Fruit fly (Drosophila melanogaster) whole organism, embryonic: ENCODE data around the gene CG43755.

Experiments
- Antp ChIP-seq: fragments of 200-800 bp; sonication (Bioruptor generic); optimal IDR thresholded peaks from 3 replicates; lab custom pipeline; 2016; ENCODE audit warnings: missing biosample characterization, missing genetic modification characterization
- BEAF-32 ChIP-seq: fragments of 200-800 bp; sonication (Bioruptor generic); optimal IDR thresholded peaks from 3 replicates; lab custom pipeline; 2017; ENCODE audit warnings: missing biosample characterization, missing genetic modification characterization, mild to moderate bottlenecking, moderate library complexity, missing genetic modification reagents
- Blimp-1 ChIP-seq: fragments of 200-800 bp; sonication (Bioruptor generic); optimal IDR thresholded peaks from 3 replicates; lab custom pipeline; 2018; ENCODE audit warnings: missing biosample characterization, missing genetic modification characterization, mild to moderate bottlenecking, moderate library complexity, missing genetic modification reagents
- CG1024 ChIP-seq: fragments of 200-800 bp; sonication (Bioruptor generic); IDR thresholded peaks from 2 replicates; pipeline ENCODE4 v1.3.6; 2022; ENCODE audit warnings: missing biosample characterization, missing genetic modification characterization
- CG11398 ChIP-seq: fragments of 200-800 bp; sonication (Bioruptor generic); optimal IDR thresholded peaks from 2 replicates; lab custom pipeline; 2016; ENCODE audit warnings: missing biosample characterization, missing genetic modification characterization
- CG12659 ChIP-seq: fragments of 200-800 bp; sonication (Bioruptor generic); optimal IDR thresholded peaks from 3 replicates; lab custom pipeline; 2017; ENCODE audit warnings: mild to moderate bottlenecking, missing biosample characterization, missing genetic modification reagents, missing genetic modification characterization
- CG16863 ChIP-seq: fragments of 200-800 bp; sonication (Bioruptor generic); optimal IDR thresholded peaks from 3 replicates; lab custom pipeline; 2016; ENCODE audit warnings: missing biosample characterization, missing genetic modification characterization
- CG30431 ChIP-seq: fragments of 200-800 bp; sonication (Bioruptor generic); optimal IDR thresholded peaks from 2 replicates; lab custom pipeline; 2017; ENCODE audit warnings: missing biosample characterization, missing genetic modification characterization
- CG31441 ChIP-seq: fragments of 200-800 bp; sonication (Bioruptor generic); IDR thresholded peaks from 2 replicates; pipeline ENCODE4 v1.3.6; 2022; ENCODE audit warnings: missing biosample characterization, missing genetic modification characterization
- CG3726 ChIP-seq: fragments of 200-800 bp; sonication (Bioruptor generic); IDR thresholded peaks from 3 replicates; pipeline ENCODE4, ENCODE4 v1.3.6; 2022; ENCODE audit warnings: missing biosample characterization, missing genetic modification characterization
- CG6689 ChIP-seq: fragments of 200-800 bp; sonication (Bioruptor generic); IDR thresholded peaks from 2 replicates; pipeline ENCODE4 v1.3.6; 2022; ENCODE audit warnings: missing biosample characterization, missing genetic modification characterization
- CG6813 ChIP-seq: fragments of 200-800 bp; sonication (Bioruptor generic); optimal IDR thresholded peaks from 2 replicates; lab custom pipeline; 2017; ENCODE audit warnings: missing biosample characterization, missing genetic modification characterization, mild to moderate bottlenecking, moderate library complexity, missing genetic modification reagents
- CG7987 ChIP-seq: fragments of 200-800 bp; sonication (Bioruptor generic); optimal IDR thresholded peaks from 2 replicates; lab custom pipeline; 2018; ENCODE audit warnings: missing biosample characterization, mild to moderate bottlenecking, missing genetic modification characterization, moderate library complexity
- CG8388 ChIP-seq: fragments of 200-800 bp; sonication (Bioruptor generic); optimal IDR thresholded peaks from 2 replicates; lab custom pipeline; 2019; ENCODE audit warnings: missing biosample characterization, mild to moderate bottlenecking, missing genetic modification characterization, moderate library complexity
- Elba2 ChIP-seq: fragments of 200-800 bp; sonication (Bioruptor generic); optimal IDR thresholded peaks from 3 replicates; lab custom pipeline; 2016; ENCODE audit warnings: missing biosample characterization, missing genetic modification characterization
- Ets65A ChIP-seq: fragments of 200-800 bp; sonication (Bioruptor generic); peaks from one replicate; lab custom pipeline; 2016; ENCODE audit warnings: missing biosample characterization, missing genetic modification characterization
- Gug ChIP-seq: fragments of 200-800 bp; sonication (Bioruptor generic); IDR thresholded peaks from 4 replicates; pipeline ENCODE4 v1.3.6; 2022; ENCODE audit warnings: missing biosample characterization, missing genetic modification characterization
- HmgZ ChIP-seq: fragments of 200-800 bp; sonication (Bioruptor generic); optimal IDR thresholded peaks from 2 replicates; lab custom pipeline; 2018; ENCODE audit warnings: missing biosample characterization, mild to moderate bottlenecking, missing genetic modification characterization
- Hr39 ChIP-seq: fragments of >200 bp; optimal IDR thresholded peaks from 2 replicates; lab custom pipeline; 2017
- Hsf ChIP-seq: fragments of 200-800 bp; sonication (Bioruptor generic); optimal IDR thresholded peaks from 3 replicates; lab custom pipeline; 2016; ENCODE audit warnings: missing biosample characterization, missing genetic modification characterization
- Meics ChIP-seq: fragments of 200-800 bp; sonication (Bioruptor generic); optimal IDR thresholded peaks from 2 replicates; lab custom pipeline; 2017; ENCODE audit warnings: missing biosample characterization, mild to moderate bottlenecking, missing genetic modification characterization
- Mrtf ChIP-seq: fragments of 200-800 bp; sonication (Bioruptor generic); IDR thresholded peaks from 3 replicates; pipeline ENCODE4 v1.3.6; 2022; ENCODE audit warnings: missing biosample characterization, missing genetic modification characterization
- NFAT ChIP-seq: fragments of 200-800 bp; sonication (Bioruptor generic); IDR thresholded peaks from 2 replicates; pipeline ENCODE4 v1.3.6; 2022; ENCODE audit warnings: missing biosample characterization, missing genetic modification characterization
- Neu2 ChIP-seq: fragments of 200-800 bp; sonication (Bioruptor generic); optimal IDR thresholded peaks from 3 replicates; lab custom pipeline; 2016; ENCODE audit warnings: missing biosample characterization, missing genetic modification characterization, borderline replicate concordance
- Oli ChIP-seq: fragments of 200-800 bp; sonication (Bioruptor generic); optimal IDR thresholded peaks from 2 replicates; lab custom pipeline; 2018; ENCODE audit warnings: missing biosample characterization, mild to moderate bottlenecking, missing genetic modification characterization, moderate library complexity
- Stat92E ChIP-seq, 3 experiments: fragments of >200 bp in 2 of 3; fragments of 200-800 bp in 1 of 3; sonication (Bioruptor generic) in 1 of 3; optimal IDR thresholded peaks; 2 replicates each; lab custom pipeline; 2017 to 2019; ENCODE audit warnings: missing biosample characterization in 3 of 3, missing genetic modification characterization in 3 of 3, mild to moderate bottlenecking in 1 of 3, moderate library complexity in 1 of 3
- Tbp ChIP-seq: fragments of >200 bp; optimal IDR thresholded peaks from 2 replicates; lab custom pipeline; 2018; ENCODE audit warnings: missing biosample characterization, missing genetic modification characterization
- bsh ChIP-seq, 2 experiments: fragments of 200-800 bp; sonication (Bioruptor generic); optimal IDR thresholded peaks; 2 replicates each; lab custom pipeline; 2017 to 2018; ENCODE audit warnings: mild to moderate bottlenecking in 2 of 2, missing biosample characterization in 2 of 2, missing genetic modification characterization in 2 of 2, moderate library complexity in 1 of 2
- chif ChIP-seq, 2 experiments: fragments of 200-800 bp; sonication (Bioruptor generic); optimal IDR thresholded peaks; 3 replicates each; lab custom pipeline; 2016; ENCODE audit warnings: missing biosample characterization in 2 of 2, missing genetic modification characterization in 2 of 2
- crc ChIP-seq: fragments of 200-800 bp; sonication (Bioruptor generic); optimal IDR thresholded peaks from 2 replicates; lab custom pipeline; 2016; ENCODE audit warnings: missing biosample characterization, missing genetic modification characterization
- dan ChIP-seq: fragments of 200-800 bp; sonication (Bioruptor generic); IDR thresholded peaks from 2 replicates; pipeline ENCODE4 v1.3.6; 2022; ENCODE audit warnings: missing biosample characterization, missing genetic modification characterization
- dimm ChIP-seq: fragments of 200-800 bp; sonication (Bioruptor generic); IDR thresholded peaks from 2 replicates; pipeline ENCODE4 v1.3.6; 2022; ENCODE audit warnings: missing biosample characterization, missing genetic modification characterization
- dmrt99B ChIP-seq: fragments of 200-800 bp; sonication (Bioruptor generic); optimal IDR thresholded peaks from 2 replicates; lab custom pipeline; 2018; ENCODE audit warnings: missing biosample characterization, mild to moderate bottlenecking, missing genetic modification characterization, moderate library complexity
- eve ChIP-seq, 2 experiments: fragments of >200 bp; optimal IDR thresholded peaks; 2 replicates each; lab custom pipeline; 2017; ENCODE audit warnings: missing biosample characterization in 2 of 2, missing genetic modification characterization in 2 of 2
- fd96Cb ChIP-seq: fragments of 200-800 bp; sonication (Bioruptor generic); optimal IDR thresholded peaks from 2 replicates; lab custom pipeline; 2018; ENCODE audit warnings: missing biosample characterization, mild to moderate bottlenecking, missing genetic modification characterization, moderate library complexity
- gro ChIP-seq: fragments of 200-800 bp; sonication (Bioruptor generic); optimal IDR thresholded peaks from 2 replicates; lab custom pipeline; 2016; ENCODE audit warnings: missing biosample characterization, missing genetic modification characterization
- her ChIP-seq: fragments of 200-800 bp; sonication (Bioruptor generic); optimal IDR thresholded peaks from 2 replicates; lab custom pipeline; 2016; ENCODE audit warnings: missing biosample characterization, missing genetic modification characterization
- maf-S ChIP-seq: fragments of 200-800 bp; sonication (Bioruptor generic); optimal IDR thresholded peaks from 2 replicates; lab custom pipeline; 2016; ENCODE audit warnings: missing biosample characterization, missing genetic modification characterization
- nerfin-1 ChIP-seq: fragments of 200-800 bp; sonication (Bioruptor generic); optimal IDR thresholded peaks from 3 replicates; lab custom pipeline; 2019; ENCODE audit warnings: missing biosample characterization, mild to moderate bottlenecking, missing genetic modification characterization, moderate library complexity
- nmo ChIP-seq: fragments of 200-800 bp; sonication (Bioruptor generic); optimal IDR thresholded peaks from 2 replicates; lab custom pipeline; 2018; ENCODE audit warnings: missing biosample characterization, mild to moderate bottlenecking, missing genetic modification characterization, moderate library complexity
- org-1 ChIP-seq: fragments of 200-800 bp; sonication (Bioruptor generic); optimal IDR thresholded peaks from 2 replicates; lab custom pipeline; 2017; ENCODE audit warnings: missing biosample characterization, missing genetic modification characterization
- phol ChIP-seq: fragments of 200-800 bp; sonication (Bioruptor generic); optimal IDR thresholded peaks from 3 replicates; lab custom pipeline; 2018; ENCODE audit warnings: missing biosample characterization, mild to moderate bottlenecking, missing genetic modification characterization, moderate library complexity
- prd ChIP-seq, 3 experiments: fragments of >200 bp in 2 of 3; fragments of 200-800 bp in 1 of 3; sonication (Bioruptor generic) in 1 of 3; optimal IDR thresholded peaks in 2 of 3; IDR thresholded peaks in 1 of 3; 2 replicates in 2 of 3; 3 replicates in 1 of 3; pipeline versions ENCODE4 v1.3.6 to Lab custom; 2017 to 2022; ENCODE audit warnings: missing biosample characterization in 1 of 3, missing genetic modification characterization in 1 of 3
- pros ChIP-seq: fragments of 200-800 bp; sonication (Bioruptor generic); optimal IDR thresholded peaks from 3 replicates; lab custom pipeline; 2019; ENCODE audit warnings: missing biosample characterization, mild to moderate bottlenecking, missing genetic modification characterization, moderate library complexity
- slbo ChIP-seq: fragments of 200-800 bp; sonication (Bioruptor generic); IDR thresholded peaks from 2 replicates; pipeline ENCODE4 v1.3.6; 2022; ENCODE audit warnings: missing biosample characterization, missing genetic modification characterization
- sna ChIP-seq: fragments of 200-800 bp; sonication (Bioruptor generic); IDR thresholded peaks from 2 replicates; pipeline ENCODE4 v1.3.6; 2022; ENCODE audit warnings: missing biosample characterization, missing genetic modification characterization; ENCODE audit not compliant: partially characterized antibody
- usp ChIP-seq: fragments of >200 bp; optimal IDR thresholded peaks from 2 replicates; lab custom pipeline; 2017; ENCODE audit warnings: missing biosample characterization, missing genetic modification characterization
- wor ChIP-seq: fragments of 200-800 bp; sonication (Bioruptor generic); IDR thresholded peaks from 2 replicates; pipeline ENCODE4 v1.3.6; 2022; ENCODE audit warnings: missing biosample characterization, missing genetic modification characterization

Gene CG43755

DNA sequence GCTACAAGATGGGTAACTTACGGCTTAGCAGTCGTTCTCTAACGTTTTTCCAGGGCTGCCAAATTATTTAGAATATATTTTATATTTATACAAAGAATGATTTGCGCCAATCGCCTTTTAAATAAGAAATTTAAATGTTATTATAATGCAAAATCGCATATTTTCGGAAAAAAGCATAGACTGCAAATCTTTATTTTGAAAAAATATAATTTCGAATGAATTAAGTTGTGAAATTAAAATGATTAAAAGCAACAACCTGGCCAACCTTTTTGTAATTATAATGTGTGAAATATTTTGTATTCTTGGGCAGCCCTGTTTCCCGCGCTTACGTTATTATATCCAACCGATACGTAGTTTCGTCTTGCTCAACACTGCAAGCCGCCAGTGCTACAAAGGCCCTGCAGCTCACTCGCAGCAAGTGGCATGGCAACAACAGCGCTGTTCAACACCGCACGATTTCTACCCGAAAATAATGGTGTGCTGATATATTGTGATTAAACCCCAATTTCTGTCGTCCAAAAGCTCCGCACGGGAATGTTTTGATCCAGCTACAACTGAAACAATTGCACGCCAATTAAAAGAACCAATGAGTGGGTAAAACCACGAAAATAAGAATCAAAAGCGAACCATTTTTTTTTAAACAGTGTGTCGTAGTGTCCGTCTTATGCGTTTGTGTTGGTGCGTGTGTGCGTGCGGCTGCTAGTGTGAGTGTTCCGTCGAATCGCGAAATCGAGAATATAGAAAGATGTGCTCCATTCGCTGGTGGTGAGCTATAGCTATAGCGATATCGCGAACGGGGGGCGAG is 31.9 kb downstream of the CG43755 start, which contains the start of gene Pi3K21B (continued):
- TF ChIP-seq bsh (GFP tag; optimal IDR thresholded peaks at IDR 0.05; lab: Kevin White, UChicago): peak; percentile 49 to 84
- TF ChIP-seq CG30431 (GFP tag; lab: Kevin White, UChicago): peak; percentile 79
- peak; percentile 96 for TF ChIP-seq CG12659 (GFP tag; lab: Kevin White, UChicago)
- TF ChIP-seq CG3726 (GFP tag; lab: Robert Waterston, UW): peak; percentile 75; the same call in 1 of the 3 replicates
- TF ChIP-seq dmrt99B: peak; percentile 86
- TF ChIP-seq Blimp-1 (GFP tag; lab: Kevin White, UChicago): peak; percentile 87
- TF ChIP-seq phol (tag; lab: Kevin White, UChicago): peak; percentile 93
- 0 out of 2 replicates have a peak, but pooled peaks have one; percentile 12 for TF ChIP-seq sna (GFP tag; lab: Robert Waterston, UW)
- peak; percentile 87 for TF ChIP-seq CG31441 (GFP tag; lab: Robert Waterston, UW)
- peak; percentile 93 for TF ChIP-seq nmo (GFP tag; lab: Kevin White, UChicago)
- TF ChIP-seq Meics (GFP tag; lab: Kevin White, UChicago): peak; percentile 87
- TF ChIP-seq crc: peak; percentile 77
- peak; percentile 80 for TF ChIP-seq CG8388 (GFP tag; lab: Kevin White, UChicago)
- TF ChIP-seq dan: no peak
- TF ChIP-seq eve (GFP tag; optimal IDR thresholded peaks at IDR 0.05; lab: Kevin White, UChicago): no peak
- peak; percentile 76 for TF ChIP-seq CG11398 (GFP tag; lab: Kevin White, UChicago)
- no peak for TF ChIP-seq usp (GFP tag; lab: Kevin White, UChicago)
- peak; percentile 89 for TF ChIP-seq her
- peak; percentile 87 to 88 for TF ChIP-seq chif (GFP tag; optimal IDR thresholded peaks at IDR 0.05; lab: Kevin White, UChicago)
- peak; percentile 86 for TF ChIP-seq Oli (tag; lab: Kevin White, UChicago)
- TF ChIP-seq Hr39 (lab: Kevin White, UChicago): no peak
- TF ChIP-seq slbo (GFP tag; lab: Robert Waterston, UW): peak; percentile 96
- TF ChIP-seq dimm: peak; percentile 64
- peak; percentile 58 for TF ChIP-seq Neu2 (GFP tag; lab: Kevin White, UChicago)
- peak; percentile 49 for TF ChIP-seq BEAF-32 (GFP tag; lab: Kevin White, UChicago)
- peak; percentile 86 for TF ChIP-seq NFAT (GFP tag; lab: Robert Waterston, UW)
- peak; percentile 82 for TF ChIP-seq nerfin-1 (tag; lab: Kevin White, UChicago)
- peak; percentile 36 for TF ChIP-seq pros
- TF ChIP-seq Ets65A (GFP tag; lab: Kevin White, UChicago): peak; percentile 100
- TF ChIP-seq CG7987 (GFP tag; lab: Kevin White, UChicago): peak; percentile 67
- peak; percentile 73 for TF ChIP-seq org-1
- TF ChIP-seq CG1024 (GFP tag; lab: Robert Waterston, UW): no peak; the same call in none of the 2 replicates
- peak; percentile 91 for TF ChIP-seq gro (GFP tag; lab: Kevin White, UChicago)
- no peak for TF ChIP-seq prd (optimal IDR thresholded peaks at IDR 0.05; lab: Kevin White, UChicago)
- TF ChIP-seq prd (GFP tag; IDR thresholded peaks at IDR 0.05; lab: Robert Waterston, UW): peak; percentile 87
- TF ChIP-seq CG6813 (GFP tag; lab: Kevin White, UChicago): peak; percentile 53
- peak; percentile 89 for TF ChIP-seq fd96Cb (tag; lab: Kevin White, UChicago)
- peak; percentile 82 for TF ChIP-seq Gug (GFP tag; lab: Robert Waterston, UW)
- no peak for TF ChIP-seq Tbp (GFP tag; lab: Kevin White, UChicago)
- peak; percentile 83 for TF ChIP-seq CG6689 (GFP tag; lab: Robert Waterston, UW)
- peak; percentile 86 for TF ChIP-seq CG16863 (GFP tag; lab: Kevin White, UChicago)
- peak; percentile 89 for TF ChIP-seq maf-S (GFP tag; lab: Kevin White, UChicago)
- TF ChIP-seq wor: peak; percentile 75
- TF ChIP-seq Stat92E (GFP tag; optimal IDR thresholded peaks at IDR 0.05; lab: Kevin White, UChicago): no peak
- peak; percentile 61 for TF ChIP-seq Elba2
- TF ChIP-seq Antp (GFP tag; lab: Kevin White, UChicago): peak; percentile 97
- peak; percentile 87 for TF ChIP-seq HmgZ (tag; lab: Kevin White, UChicago)
- peak; percentile 90 for TF ChIP-seq Hsf (GFP tag; lab: Kevin White, UChicago)
- TF ChIP-seq Mrtf (GFP tag; lab: Robert Waterston, UW): no peak; the same call in none of the 3 replicates
